Worm (Caenorhabditis elegans): Measurements from ENCODE around the gene C54E10.3.

ce11 chrV:18848578-18848977, 37.8 kb downstream of the C54E10.3 start:
- no peak for TF ChIP-seq ceh-18 (tag; optimal IDR thresholded peaks at IDR 0.05)
- TF ChIP-seq tbx-7 (tag; optimal IDR thresholded peaks at IDR 0.05) = no peak
- no peak for TF ChIP-seq nhr-11 (tag; optimal IDR thresholded peaks at IDR 0.05)
- no peak for TF ChIP-seq ceh-14 (tag; optimal IDR thresholded peaks at IDR 0.05)
- no peak for TF ChIP-seq elt-2 (tag; optimal IDR thresholded peaks at IDR 0.05)
- TF ChIP-seq unc-42 (tag; optimal IDR thresholded peaks at IDR 0.05) = no peak
- TF ChIP-seq unc-55 (GFP tag; optimal IDR thresholded peaks at IDR 0.05) = no peak
- no peak for TF ChIP-seq sox-4 (tag; optimal IDR thresholded peaks at IDR 0.05)
- TF ChIP-seq hlh-13 (GFP tag; optimal IDR thresholded peaks at IDR 0.05) = no peak
- TF ChIP-seq C08G9.2 (tag; optimal IDR thresholded peaks at IDR 0.05) = no peak
- no peak for TF ChIP-seq ceh-19 (GFP tag; optimal IDR thresholded peaks at IDR 0.05)

All from whole organism, late embryonic.